Worm (Caenorhabditis elegans) whole organism, early embryonic: ENCODE data around the gene rab-7.

Experiments
- B0310.2 ChIP-seq: sonication (generic microtip); optimal IDR thresholded peaks from 2 replicates; lab custom pipeline; 2016; ENCODE audit warnings: mild to moderate bottlenecking, missing genetic modification characterization, missing compliant biosample characterization
- F13C5.2 ChIP-seq: sonication (generic microtip); optimal IDR thresholded peaks from 2 replicates; lab custom pipeline; 2017; ENCODE audit warnings: mild to moderate bottlenecking, missing genetic modification characterization, inconsistent platforms, missing compliant biosample characterization
- aly-1 ChIP-seq: sonication (generic microtip); optimal IDR thresholded peaks from 2 replicates; lab custom pipeline; 2016; ENCODE audit warnings: missing genetic modification characterization, missing compliant biosample characterization
- ama-1 ChIP-seq: fragments of 150-350 bp; optimal IDR thresholded peaks from 2 replicates; lab custom pipeline; 2014
- ceh-13 ChIP-seq: fragments of 200-800 bp; sonication (Bioruptor generic); optimal IDR thresholded peaks from 2 replicates; lab custom pipeline; 2018; ENCODE audit warnings: mild to moderate bottlenecking, missing genetic modification characterization, missing compliant biosample characterization
- ceh-36 ChIP-seq: sonication (generic microtip); optimal IDR thresholded peaks from 2 replicates; lab custom pipeline; 2016; ENCODE audit warnings: missing genetic modification characterization, inconsistent platforms, missing compliant biosample characterization
- ets-7 ChIP-seq: sonication (generic microtip); optimal IDR thresholded peaks from 2 replicates; lab custom pipeline; 2016; ENCODE audit warnings: missing genotype, missing genetic modification characterization, missing compliant biosample characterization
- flt-1 ChIP-seq: fragments of 200-800 bp; sonication (Bioruptor generic); IDR thresholded peaks from 2 replicates; pipeline ENCODE4 v1.3.6; 2022; ENCODE audit warnings: missing genetic modification characterization, missing compliant biosample characterization
- hmbx-1 ChIP-seq: sonication (generic microtip); optimal IDR thresholded peaks from 2 replicates; lab custom pipeline; 2016; ENCODE audit warnings: mild to moderate bottlenecking, missing genetic modification characterization, missing compliant biosample characterization
- hmg-4 ChIP-seq: fragments of 200-800 bp; sonication (Bioruptor generic); optimal IDR thresholded peaks from 2 replicates; lab custom pipeline; 2018; ENCODE audit warnings: mild to moderate bottlenecking, missing genetic modification characterization, missing compliant biosample characterization
- hnd-1 ChIP-seq: sonication (generic microtip); optimal IDR thresholded peaks from 2 replicates; lab custom pipeline; 2016; ENCODE audit warnings: missing genetic modification characterization, missing compliant biosample characterization
- pes-1 ChIP-seq: fragments of 200-800 bp; sonication (Bioruptor generic); IDR thresholded peaks from 2 replicates; pipeline ENCODE4 v1.3.6; 2022; ENCODE audit warnings: missing genetic modification reagents, missing genetic modification characterization, missing compliant biosample characterization
- scrt-1 ChIP-seq: fragments of 200-800 bp; sonication (Bioruptor generic); IDR thresholded peaks from 2 replicates; pipeline ENCODE4 v1.3.6; 2022; ENCODE audit warnings: missing genetic modification characterization, missing compliant biosample characterization
- sea-1 ChIP-seq: fragments of 200-800 bp; sonication (Bioruptor generic); conservative IDR thresholded peaks from 2 replicates; pipeline ENCODE4 v1.3.6; 2022; ENCODE audit warnings: missing genetic modification characterization, missing compliant biosample characterization
- tbx-11 ChIP-seq: fragments of 200-800 bp; sonication (Bioruptor generic); IDR thresholded peaks from 2 replicates; pipeline ENCODE4 v1.3.6; 2022; ENCODE audit warnings: missing genetic modification characterization, missing compliant biosample characterization
- tbx-37 ChIP-seq: fragments of 200-800 bp; sonication (Bioruptor generic); conservative IDR thresholded peaks from 2 replicates; pipeline ENCODE4 v1.3.6; 2022; ENCODE audit warnings: missing genetic modification reagents, missing genetic modification characterization, missing compliant biosample characterization
- tra-4 ChIP-seq: sonication (generic microtip); optimal IDR thresholded peaks from 2 replicates; lab custom pipeline; 2017; ENCODE audit warnings: missing genetic modification characterization, missing compliant biosample characterization

The rab-7 gene

DNA sequence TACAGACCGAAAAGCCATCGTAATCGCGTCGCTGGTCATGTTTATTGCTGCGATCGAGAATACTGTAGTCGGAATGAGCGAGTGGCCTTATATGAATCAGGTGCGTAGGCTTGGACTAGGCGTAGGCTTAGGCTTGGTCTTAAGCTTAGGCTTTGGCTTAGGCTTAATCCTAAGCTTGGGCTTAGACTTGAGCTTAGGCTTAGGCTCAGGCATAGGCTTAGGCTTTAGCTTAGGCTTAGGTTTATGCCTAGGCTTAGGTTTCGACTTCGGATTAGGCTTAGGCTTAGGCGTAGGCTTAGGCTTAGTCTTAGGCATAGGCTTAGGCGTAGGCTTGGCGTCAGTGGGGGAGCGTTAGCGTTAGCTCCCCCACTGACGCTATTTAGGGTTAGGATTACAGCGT lies 11.9 kb downstream of the rab-7 start:
- TF ChIP-seq pes-1 (GFP tag; lab: Robert Waterston, UW) (peak; percentile 35; the same call in 1 of the 2 replicates), tra-4 (tag; lab: Kevin White, UChicago) (no peak), hmg-4 (GFP tag; lab: Kevin White, UChicago) (no peak), ceh-36 (tag; lab: Kevin White, UChicago) (peak; percentile 83)

DNA sequence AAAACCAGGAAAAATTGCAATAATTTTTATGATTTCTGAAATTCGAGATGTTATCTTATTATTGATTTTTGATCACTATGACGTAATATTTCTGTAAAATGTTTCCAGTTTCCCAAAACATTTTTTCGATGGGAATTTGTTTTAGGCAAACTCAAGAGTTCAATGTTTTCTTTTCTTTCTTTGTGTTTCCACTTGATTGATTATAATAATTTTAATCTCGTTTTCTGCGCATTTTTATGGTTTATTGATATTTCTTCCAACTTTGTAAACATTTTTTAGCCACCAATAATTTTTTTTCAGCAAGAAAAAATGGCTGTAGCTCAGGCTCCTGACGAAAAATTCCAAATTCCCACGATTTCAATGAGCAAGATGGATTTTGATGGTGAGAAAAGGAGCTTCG lies 12.5 kb downstream of the rab-7 start, which contains the start of gene W03C9.6:
Gene W03C9.6, plus strand, starts transcription at position 301 of the 400 bp plus-strand sequence.
- TF ChIP-seq aly-1 (tag; lab: Kevin White, UChicago): no peak
- TF ChIP-seq ets-7 (tag; lab: Kevin White, UChicago): no peak
- TF ChIP-seq sea-1 (GFP tag; lab: Robert Waterston, UW): no peak
- TF ChIP-seq hmbx-1 (tag; lab: Kevin White, UChicago): no peak
- TF ChIP-seq ceh-36 (tag; lab: Kevin White, UChicago): no peak
- no peak for TF ChIP-seq tbx-37 (GFP tag; lab: Robert Waterston, UW)
- no peak for TF ChIP-seq F13C5.2 (tag; lab: Kevin White, UChicago)
- TF ChIP-seq B0310.2 (tag; lab: Kevin White, UChicago): no peak
- TF ChIP-seq ceh-13: no peak
- no peak for TF ChIP-seq tra-4 (tag; lab: Kevin White, UChicago)
- TF ChIP-seq ama-1 (lab: Kevin White, UChicago): no peak
- no peak for TF ChIP-seq hmg-4 (GFP tag; lab: Kevin White, UChicago)
- TF ChIP-seq tbx-11 (GFP tag; lab: Robert Waterston, UW): no peak
- no peak for TF ChIP-seq flt-1 (GFP tag; lab: Robert Waterston, UW)
- TF ChIP-seq pes-1 (GFP tag; lab: Robert Waterston, UW): no peak
- no peak for TF ChIP-seq scrt-1
- TF ChIP-seq hnd-1 (tag; lab: Kevin White, UChicago): no peak

DNA sequence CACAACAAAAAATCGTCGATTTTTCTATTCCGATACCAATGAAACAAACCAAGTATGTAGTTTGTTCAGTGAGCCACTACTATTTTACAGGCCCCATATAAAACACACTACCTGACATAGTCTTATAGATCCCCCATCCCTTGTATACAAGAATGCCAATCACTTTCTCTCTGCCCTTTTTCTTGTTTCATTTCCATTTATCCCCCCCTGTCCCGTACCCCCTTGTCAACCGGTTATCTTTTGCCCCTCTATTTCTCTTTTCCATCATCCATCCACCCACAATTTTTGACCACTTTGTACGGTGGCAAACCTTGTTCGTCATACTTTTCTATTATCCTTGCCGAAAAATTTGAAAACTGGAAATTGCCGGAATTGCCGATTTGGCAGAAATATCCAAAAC lies 13.8 kb downstream of the rab-7 start:
- TF ChIP-seq sea-1 (GFP tag; lab: Robert Waterston, UW): no peak
- TF ChIP-seq tbx-37 (GFP tag; lab: Robert Waterston, UW): no peak
- no peak for TF ChIP-seq pes-1 (GFP tag; lab: Robert Waterston, UW)
- TF ChIP-seq ama-1 (lab: Kevin White, UChicago): no peak
- TF ChIP-seq tbx-11 (GFP tag; lab: Robert Waterston, UW): no peak
- TF ChIP-seq hmg-4 (GFP tag; lab: Kevin White, UChicago): no peak
- TF ChIP-seq tra-4 (tag; lab: Kevin White, UChicago): no peak
- no peak for TF ChIP-seq flt-1 (GFP tag; lab: Robert Waterston, UW)
- no peak for TF ChIP-seq hmbx-1 (tag; lab: Kevin White, UChicago)
- no peak for TF ChIP-seq ceh-13
- no peak for TF ChIP-seq hnd-1 (tag; lab: Kevin White, UChicago)

DNA sequence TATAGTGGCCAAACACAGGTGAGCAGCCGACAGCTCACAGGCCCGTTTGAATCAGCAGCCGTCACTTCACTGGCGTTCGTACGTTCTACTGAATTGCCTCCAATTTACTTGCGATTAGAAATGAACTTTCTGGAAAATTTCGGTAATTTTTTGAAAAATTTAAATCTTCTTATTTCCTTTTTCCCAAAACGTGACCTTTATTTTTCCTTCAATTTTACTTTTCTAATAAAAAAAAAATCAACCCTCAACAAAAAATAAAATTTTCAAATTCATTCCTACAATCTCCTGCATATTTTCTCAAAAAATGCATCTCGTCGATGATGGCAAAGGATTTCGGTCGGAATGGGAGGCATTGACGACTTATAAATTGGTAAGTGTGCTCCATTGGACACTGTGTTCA lies 18.3 kb downstream of the rab-7 start, which contains the start of gene W03C9.8:
Gene W03C9.8, plus strand, starts transcription at position 301 of the 400 bp plus-strand sequence.
- TF ChIP-seq ceh-13 (no peak), pes-1 (GFP tag; lab: Robert Waterston, UW) (no peak), scrt-1 (no peak), tbx-11 (GFP tag; lab: Robert Waterston, UW) (no peak), F13C5.2 (tag; lab: Kevin White, UChicago) (no peak), ama-1 (lab: Kevin White, UChicago) (no peak), hmg-4 (GFP tag; lab: Kevin White, UChicago) (no peak), hmbx-1 (tag; lab: Kevin White, UChicago) (no peak), ets-7 (tag; lab: Kevin White, UChicago) (no peak), sea-1 (GFP tag; lab: Robert Waterston, UW) (no peak), hnd-1 (tag; lab: Kevin White, UChicago) (no peak), tra-4 (tag; lab: Kevin White, UChicago) (no peak), aly-1 (tag; lab: Kevin White, UChicago) (no peak), tbx-37 (GFP tag; lab: Robert Waterston, UW) (no peak), flt-1 (GFP tag; lab: Robert Waterston, UW) (no peak), ceh-36 (tag; lab: Kevin White, UChicago) (no peak)

DNA sequence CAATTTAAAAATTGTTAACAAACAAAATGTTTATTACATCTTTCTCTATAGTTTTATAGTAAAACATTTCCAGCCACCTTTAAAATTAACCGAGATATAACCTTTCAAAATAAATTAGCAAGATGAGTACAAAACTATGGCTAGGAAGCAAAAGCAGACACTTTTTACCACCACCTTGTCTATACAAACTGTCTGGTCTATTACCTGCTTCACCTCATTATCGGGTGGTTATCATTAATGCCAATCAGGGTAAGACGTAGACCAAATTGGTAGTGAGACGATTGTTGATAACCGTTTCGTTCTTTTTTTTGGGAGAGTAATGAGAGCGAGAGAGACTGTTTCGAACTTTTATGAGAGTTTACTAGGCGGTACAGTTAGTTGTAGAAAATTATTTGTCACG lies 30.3 kb downstream of the rab-7 start:
- no peak for TF ChIP-seq ama-1 (lab: Kevin White, UChicago)
- TF ChIP-seq tbx-37 (GFP tag; lab: Robert Waterston, UW): no peak
- no peak for TF ChIP-seq hmbx-1 (tag; lab: Kevin White, UChicago)
- no peak for TF ChIP-seq tra-4 (tag; lab: Kevin White, UChicago)
- TF ChIP-seq ets-7 (tag; lab: Kevin White, UChicago): no peak
- no peak for TF ChIP-seq scrt-1
- no peak for TF ChIP-seq tbx-11 (GFP tag; lab: Robert Waterston, UW)
- no peak for TF ChIP-seq ceh-13
- no peak for TF ChIP-seq hmg-4 (GFP tag; lab: Kevin White, UChicago)
- no peak for TF ChIP-seq F13C5.2 (tag; lab: Kevin White, UChicago)

DNA sequence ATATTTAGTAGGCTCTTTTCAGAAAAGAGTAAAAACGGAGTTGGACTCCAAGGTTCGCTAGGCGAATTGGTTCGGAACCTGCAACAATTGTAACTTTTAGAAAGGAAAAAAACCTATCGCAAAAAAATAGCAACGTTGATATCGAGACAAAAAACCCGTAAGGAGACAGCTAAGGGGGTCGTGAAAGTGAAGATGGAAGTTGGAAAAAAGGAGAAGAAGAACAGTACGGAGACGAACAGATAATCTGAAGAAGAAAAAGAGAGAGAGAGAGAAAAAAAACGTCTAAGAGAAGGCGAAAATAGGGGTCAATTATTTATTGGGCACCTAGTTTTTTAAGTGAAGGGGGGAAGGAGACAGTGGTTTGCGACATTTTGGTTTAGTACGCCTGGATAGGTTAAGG lies 31.5 kb downstream of the rab-7 start, which contains the start of gene lin-29:
Gene lin-29, minus strand, starts transcription at position 78 of the 400 bp plus-strand sequence.
- TF ChIP-seq F13C5.2 (tag; lab: Kevin White, UChicago) (no peak), tra-4 (tag; lab: Kevin White, UChicago) (no peak), pes-1 (GFP tag; lab: Robert Waterston, UW) (no peak), ceh-36 (tag; lab: Kevin White, UChicago) (no peak), flt-1 (GFP tag; lab: Robert Waterston, UW) (no peak), ceh-13 (no peak), scrt-1 (no peak), aly-1 (tag; lab: Kevin White, UChicago) (no peak), hmbx-1 (tag; lab: Kevin White, UChicago) (no peak), tbx-11 (GFP tag; lab: Robert Waterston, UW) (no peak), B0310.2 (tag; lab: Kevin White, UChicago) (no peak)

DNA sequence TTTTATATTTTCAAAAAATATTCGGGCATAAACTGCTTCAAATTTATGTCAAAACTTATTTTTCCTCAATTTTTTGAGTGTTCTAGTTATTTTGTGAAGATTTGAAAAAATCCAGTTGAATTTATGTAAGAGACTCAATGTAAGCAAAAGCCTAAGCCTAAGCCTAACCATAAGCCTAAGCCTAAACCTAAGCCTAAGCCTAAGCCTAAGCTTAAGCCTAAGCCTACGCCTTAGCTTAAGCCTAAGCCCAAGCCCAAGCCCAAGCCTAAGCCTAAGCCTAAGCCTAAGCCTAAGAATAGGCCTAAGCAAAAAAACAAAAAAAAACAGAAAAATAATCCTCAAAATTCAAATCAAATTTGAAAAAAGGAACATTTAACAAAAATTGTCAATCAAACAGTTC lies 36.6 kb downstream of the rab-7 start:
- TF ChIP-seq F13C5.2 (tag; lab: Kevin White, UChicago) (no peak), flt-1 (GFP tag; lab: Robert Waterston, UW) (no peak), tra-4 (tag; lab: Kevin White, UChicago) (no peak), ceh-36 (tag; lab: Kevin White, UChicago) (peak; percentile 64), hnd-1 (tag; lab: Kevin White, UChicago) (no peak)
